Worm (Caenorhabditis elegans): ENCODE data around the gene cdr-2.

- TF ChIP-seq ZK185.1 (tag; optimal IDR thresholded peaks at IDR 0.05; ENCODE audit: poor library complexity, severe bottlenecking) = no peak
- no peak for TF ChIP-seq ccch-3 (GFP tag; optimal IDR thresholded peaks at IDR 0.05)
- no peak for TF ChIP-seq pha-4 (tag; optimal IDR thresholded peaks at IDR 0.05)
- TF ChIP-seq madf-8 (GFP tag; conservative IDR thresholded peaks at IDR 0.05) = no peak
- no peak for TF ChIP-seq nfya-2 (GFP tag; IDR thresholded peaks at IDR 0.05)
- TF ChIP-seq ama-1 (optimal IDR thresholded peaks at IDR 0.05) = no peak
- no peak for TF ChIP-seq ama-1 (GFP tag; optimal IDR thresholded peaks at IDR 0.05)
- no peak for TF ChIP-seq lsl-1 (GFP tag; optimal IDR thresholded peaks at IDR 0.05)
These were observed 6.5 kb downstream of the cdr-2 start for ce11 chrV:12408996-12409395.
